Fruit fly (Drosophila melanogaster) whole organism, prepupa: Measurements from ENCODE around the gene spen.

Experiments used
- CG10631 ChIP-seq: fragments of 200-800 bp; sonication (Bioruptor generic); optimal IDR thresholded peaks from 2 replicates; lab custom pipeline; 2016; ENCODE audit warnings: missing biosample characterization, missing genetic modification characterization
- CG11902 ChIP-seq: fragments of 200-800 bp; sonication (Bioruptor generic); optimal IDR thresholded peaks from 3 replicates; lab custom pipeline; 2016; ENCODE audit warnings: missing biosample characterization, missing genetic modification characterization
- CG16779 ChIP-seq: fragments of 200-800 bp; sonication (Bioruptor generic); optimal IDR thresholded peaks from 3 replicates; lab custom pipeline; 2017; ENCODE audit warnings: missing biosample characterization, mild to moderate bottlenecking, missing genetic modification characterization
- CG34406 ChIP-seq: fragments of 200-800 bp; sonication (Bioruptor generic); optimal IDR thresholded peaks from 3 replicates; lab custom pipeline; 2016; ENCODE audit warnings: missing biosample characterization, missing genetic modification characterization
- CG3919 ChIP-seq: fragments of 200-800 bp; sonication (Bioruptor generic); optimal IDR thresholded peaks from 3 replicates; lab custom pipeline; 2016; ENCODE audit warnings: missing biosample characterization, missing genetic modification characterization
- CG4318 ChIP-seq: fragments of 200-800 bp; sonication (Bioruptor generic); optimal IDR thresholded peaks from 3 replicates; lab custom pipeline; 2017; ENCODE audit warnings: missing biosample characterization, mild to moderate bottlenecking, missing genetic modification characterization
- CG6163 ChIP-seq: fragments of 200-800 bp; sonication (Bioruptor generic); IDR thresholded peaks from 3 replicates; pipeline ENCODE4 v1.3.6; 2022; ENCODE audit warnings: missing biosample characterization, missing genetic modification characterization
- CG6808 ChIP-seq: fragments of 200-800 bp; sonication (Bioruptor generic); optimal IDR thresholded peaks from 3 replicates; lab custom pipeline; 2017; ENCODE audit warnings: missing biosample characterization, missing genetic modification characterization, mild to moderate bottlenecking, moderate library complexity, missing genetic modification reagents
- CG6854 ChIP-seq: fragments of 200-800 bp; sonication (Bioruptor generic); optimal IDR thresholded peaks from 2 replicates; lab custom pipeline; 2017; ENCODE audit warnings: missing biosample characterization, mild to moderate bottlenecking, missing genetic modification characterization
- CG8319 ChIP-seq: fragments of 200-800 bp; sonication (Bioruptor generic); optimal IDR thresholded peaks from 3 replicates; lab custom pipeline; 2016; ENCODE audit warnings: missing biosample characterization, missing genetic modification characterization
- CG8632 ChIP-seq: fragments of 200-800 bp; sonication (Bioruptor generic); optimal IDR thresholded peaks from 3 replicates; lab custom pipeline; 2016; ENCODE audit warnings: missing biosample characterization, missing genetic modification characterization
- Eip78C ChIP-seq: fragments of 200-800 bp; sonication (Bioruptor generic); peaks from one replicate; lab custom pipeline; 2016; ENCODE audit warnings: missing biosample characterization, missing genetic modification characterization
- Eip93F ChIP-seq: fragments of 200-800 bp; sonication (Bioruptor generic); optimal IDR thresholded peaks from 2 replicates; lab custom pipeline; 2016; ENCODE audit warnings: missing biosample characterization, mild to moderate bottlenecking, missing genetic modification characterization
- Gug ChIP-seq: fragments of 200-800 bp; sonication (Bioruptor generic); IDR thresholded peaks from 2 replicates; pipeline ENCODE4 v1.3.6; 2022; ENCODE audit warnings: missing biosample characterization, missing genetic modification characterization
- Hr39 ChIP-seq: fragments of 200-800 bp; sonication (Bioruptor generic); optimal IDR thresholded peaks from 2 replicates; lab custom pipeline; 2016; ENCODE audit warnings: missing biosample characterization, missing genetic modification characterization
- Hr4 ChIP-seq: fragments of 200-800 bp; sonication (Bioruptor generic); optimal IDR thresholded peaks from 3 replicates; lab custom pipeline; 2016; ENCODE audit warnings: missing biosample characterization, missing genetic modification characterization
- Lpt ChIP-seq: fragments of 200-800 bp; sonication (Bioruptor generic); optimal IDR thresholded peaks from 3 replicates; lab custom pipeline; 2016; ENCODE audit warnings: missing biosample characterization, missing genetic modification characterization
- Met ChIP-seq: fragments of 200-800 bp; sonication (Bioruptor generic); optimal IDR thresholded peaks from 3 replicates; lab custom pipeline; 2016; ENCODE audit warnings: missing biosample characterization, missing genetic modification characterization
- OdsH ChIP-seq: fragments of 200-800 bp; sonication (Bioruptor generic); optimal IDR thresholded peaks from 3 replicates; lab custom pipeline; 2016; ENCODE audit warnings: missing biosample characterization, missing genetic modification characterization
- Smox ChIP-seq: fragments of 200-800 bp; sonication (Bioruptor generic); optimal IDR thresholded peaks from 3 replicates; lab custom pipeline; 2016; ENCODE audit warnings: missing biosample characterization, missing genetic modification characterization
- Sox14 ChIP-seq: fragments of 200-800 bp; sonication (Bioruptor generic); optimal IDR thresholded peaks from 3 replicates; lab custom pipeline; 2016; ENCODE audit warnings: missing biosample characterization, missing genetic modification characterization
- Sox15 ChIP-seq: fragments of 200-800 bp; sonication (Bioruptor generic); optimal IDR thresholded peaks from 3 replicates; lab custom pipeline; 2016; ENCODE audit warnings: missing biosample characterization, missing genetic modification characterization
- achi ChIP-seq: fragments of 200-800 bp; sonication (Bioruptor generic); optimal IDR thresholded peaks from 3 replicates; lab custom pipeline; 2016; ENCODE audit warnings: missing biosample characterization, missing genetic modification characterization
- acj6 ChIP-seq: fragments of 200-800 bp; sonication (Bioruptor generic); optimal IDR thresholded peaks from 3 replicates; lab custom pipeline; 2016; ENCODE audit warnings: missing biosample characterization, missing genetic modification characterization
- dsx ChIP-seq: fragments of 200-800 bp; optimal IDR thresholded peaks from 3 replicates; lab custom pipeline; 2019; ENCODE audit warnings: missing biosample characterization, mild to moderate bottlenecking, missing genetic modification characterization, moderate library complexity; ENCODE audit not compliant: poor library complexity, severe bottlenecking
- fd59A ChIP-seq: fragments of 200-800 bp; sonication (Bioruptor generic); optimal IDR thresholded peaks from 2 replicates; lab custom pipeline; 2017; ENCODE audit warnings: missing biosample characterization, mild to moderate bottlenecking, missing genetic modification characterization, missing genetic modification reagents
- fkh ChIP-seq: fragments of 200-800 bp; sonication (Bioruptor generic); optimal IDR thresholded peaks from 3 replicates; lab custom pipeline; 2017; ENCODE audit warnings: missing biosample characterization, mild to moderate bottlenecking, missing genetic modification characterization, moderate library complexity
- net ChIP-seq: fragments of 200-800 bp; sonication (Bioruptor generic); optimal IDR thresholded peaks from 3 replicates; lab custom pipeline; 2016; ENCODE audit warnings: missing biosample characterization, missing genetic modification characterization
- spab ChIP-seq: fragments of 200-800 bp; sonication (Bioruptor generic); optimal IDR thresholded peaks from 2 replicates; lab custom pipeline; 2017; ENCODE audit warnings: missing biosample characterization, mild to moderate bottlenecking, missing genetic modification characterization, missing genetic modification reagents
- ss ChIP-seq, 2 experiments: fragments of 200-800 bp; sonication (Bioruptor generic); optimal IDR thresholded peaks; 2 replicates in 1 of 2; 3 replicates in 1 of 2; lab custom pipeline; 2017 to 2018; ENCODE audit warnings: mild to moderate bottlenecking in 2 of 2, missing biosample characterization in 2 of 2, missing genetic modification characterization in 2 of 2, moderate library complexity in 1 of 2
- svp ChIP-seq: fragments of 200-800 bp; sonication (Bioruptor generic); peaks from one replicate; lab custom pipeline; 2016; ENCODE audit warnings: missing biosample characterization, missing genetic modification characterization
- topi ChIP-seq: fragments of 200-800 bp; sonication (Bioruptor generic); optimal IDR thresholded peaks from 3 replicates; lab custom pipeline; 2016; ENCODE audit warnings: missing biosample characterization, missing genetic modification characterization
- vri ChIP-seq: fragments of 200-800 bp; sonication (Bioruptor generic); optimal IDR thresholded peaks from 3 replicates; lab custom pipeline; 2016; ENCODE audit warnings: missing biosample characterization, mild to moderate bottlenecking, missing genetic modification characterization

Gene spen

DNA sequence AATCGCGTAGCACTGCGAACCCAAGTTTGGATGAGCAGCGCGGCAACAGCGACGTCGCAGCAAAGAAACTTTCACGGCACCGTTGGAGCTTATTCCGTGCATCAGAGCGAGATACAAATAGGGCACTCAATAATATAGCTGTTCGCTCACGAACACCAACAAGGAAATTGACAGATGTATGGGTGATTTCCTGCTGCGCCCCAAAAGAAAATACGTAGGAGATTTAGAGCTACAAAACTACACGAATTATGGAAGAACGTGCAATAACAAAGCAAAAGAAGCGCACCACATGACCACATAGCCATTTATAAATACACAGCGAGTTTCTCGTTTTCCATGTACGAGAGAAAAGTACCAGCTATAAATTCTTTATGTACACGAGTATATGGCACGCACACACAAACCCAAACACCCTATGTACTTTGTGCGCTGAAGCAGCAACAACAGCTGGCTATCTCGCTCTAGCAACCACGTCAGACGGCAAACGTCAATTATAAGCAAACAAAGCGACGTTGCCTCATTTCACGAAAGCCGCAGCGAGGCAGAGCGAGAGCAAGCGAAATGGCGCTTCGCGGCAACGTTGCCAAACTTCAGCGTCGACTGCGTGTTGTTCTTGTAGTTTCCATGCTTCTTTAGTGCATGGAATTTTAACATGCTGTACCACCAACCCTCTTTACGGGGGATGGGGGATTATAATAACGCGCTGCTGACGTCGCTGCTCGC lies 2.8 kb downstream of the spen start (continued):
- no peak for TF ChIP-seq Lpt (GFP tag; lab: Kevin White, UChicago)
- TF ChIP-seq net (GFP tag; lab: Kevin White, UChicago): peak; percentile 52
- no peak for TF ChIP-seq CG8632 (GFP tag; lab: Kevin White, UChicago)
- TF ChIP-seq Hr39 (GFP tag; lab: Kevin White, UChicago): no peak
- no peak for TF ChIP-seq Met (GFP tag; lab: Kevin White, UChicago)
- peak; percentile 29 for TF ChIP-seq Smox (GFP tag; lab: Kevin White, UChicago)
- TF ChIP-seq spab (GFP tag; lab: Kevin White, UChicago): no peak
- TF ChIP-seq acj6 (GFP tag; lab: Kevin White, UChicago): no peak
- no peak for TF ChIP-seq fd59A
- peak; percentile 41 for TF ChIP-seq CG6808 (GFP tag; lab: Kevin White, UChicago)
- peak; percentile 46 for TF ChIP-seq CG16779
- TF ChIP-seq CG8319 (GFP tag; lab: Kevin White, UChicago): no peak
- TF ChIP-seq Hr4: no peak
- peak; percentile 62 for TF ChIP-seq CG6854 (GFP tag; lab: Kevin White, UChicago)
- no peak for TF ChIP-seq CG11902 (GFP tag; lab: Kevin White, UChicago)
- no peak for TF ChIP-seq Eip78C
- TF ChIP-seq topi: peak; percentile 12
- no peak for TF ChIP-seq CG6163 (GFP tag; lab: Robert Waterston, UW)
- peak; percentile 90 for TF ChIP-seq Eip93F
- TF ChIP-seq achi (GFP tag; lab: Kevin White, UChicago): peak; percentile 13
- TF ChIP-seq Sox14: peak; percentile 35
- no peak for TF ChIP-seq CG34406 (GFP tag; lab: Kevin White, UChicago)
- TF ChIP-seq Gug (GFP tag; lab: Robert Waterston, UW): no peak

DNA sequence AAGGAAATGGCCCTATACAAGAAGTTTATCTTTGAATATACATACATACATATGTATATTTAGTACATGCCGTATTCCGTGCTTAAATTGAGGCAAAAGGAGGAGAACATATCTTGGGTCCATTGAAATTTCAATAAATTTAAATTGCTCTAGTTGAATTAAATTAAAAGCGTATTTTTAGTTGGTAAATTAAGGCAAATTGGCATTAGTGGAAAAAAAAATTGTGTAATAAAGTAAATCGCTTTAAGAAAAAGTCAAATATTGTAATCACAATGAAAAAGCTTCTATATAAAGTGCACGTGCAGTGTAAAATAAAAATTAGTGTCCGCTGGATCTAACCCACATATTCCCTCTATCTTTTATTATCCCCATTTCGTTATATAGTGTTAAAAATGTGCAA lies 3.4 kb downstream of the spen start:
- TF ChIP-seq CG10631 (GFP tag; lab: Kevin White, UChicago) (peak; percentile 25), ss (GFP tag; optimal IDR thresholded peaks at IDR 0.05; lab: Kevin White, UChicago) (no peak), Eip78C (peak; percentile 56)

DNA sequence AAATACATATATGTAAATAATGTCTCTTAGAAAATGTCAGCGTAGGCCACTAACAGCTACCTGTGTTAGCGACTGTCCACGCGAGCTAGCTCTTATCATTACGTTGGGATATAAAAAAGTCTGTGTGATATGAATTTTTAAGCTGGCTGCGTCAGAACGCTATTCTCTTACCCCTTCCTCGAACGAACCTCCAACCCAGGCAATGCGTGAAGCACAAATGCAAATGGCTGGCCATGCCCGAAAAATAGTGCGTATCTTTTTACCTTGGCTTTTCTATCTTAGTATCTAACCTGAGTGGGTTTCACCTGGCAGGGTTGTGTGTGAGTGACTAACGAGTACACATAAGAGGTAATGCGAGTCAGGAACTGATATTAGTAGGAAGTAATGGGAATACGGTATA lies 4.4 kb downstream of the spen start:
- TF ChIP-seq fkh (GFP tag; lab: Kevin White, UChicago): peak; percentile 24
- TF ChIP-seq OdsH (GFP tag; lab: Kevin White, UChicago): no peak
- TF ChIP-seq, all 60 proteins: peak for 1

DNA sequence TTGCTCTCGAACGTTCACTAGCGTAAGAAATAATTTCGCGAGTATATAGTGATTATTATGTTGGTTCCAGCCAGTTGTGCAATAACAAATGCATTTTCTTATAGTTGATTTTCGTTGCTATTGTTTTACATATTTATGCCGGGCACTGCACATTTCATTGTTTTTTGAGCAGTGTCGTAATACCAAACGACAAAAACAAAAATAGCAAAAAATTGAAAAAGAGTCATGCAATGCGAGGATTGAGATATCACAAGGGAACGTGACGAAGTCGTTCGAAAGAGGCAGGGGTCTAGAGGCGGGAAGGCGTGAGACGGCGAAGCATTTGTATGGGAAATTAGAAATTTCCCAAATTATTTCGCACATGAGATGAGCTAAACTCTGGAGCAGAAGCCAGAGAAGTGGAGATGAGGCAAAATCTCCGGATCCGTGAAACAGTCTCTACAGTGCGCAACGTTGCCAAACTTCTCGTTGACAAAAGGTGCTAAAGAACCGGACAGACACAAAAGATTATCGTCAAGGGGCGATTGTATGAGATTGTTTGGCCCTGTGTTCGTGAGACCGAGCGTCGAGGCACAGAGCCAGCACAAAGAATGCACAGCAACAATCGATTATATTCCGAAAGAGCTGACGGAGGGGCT lies 6.5 kb downstream of the spen start:
- TF ChIP-seq Sox15 (GFP tag; lab: Kevin White, UChicago): no peak
- no peak for TF ChIP-seq Hr4
- no peak for TF ChIP-seq dsx (GFP tag; lab: Kevin White, UChicago)
- TF ChIP-seq CG10631 (GFP tag; lab: Kevin White, UChicago): no peak
- TF ChIP-seq Met (GFP tag; lab: Kevin White, UChicago): peak; percentile 12
- TF ChIP-seq CG3919: no peak
- no peak for TF ChIP-seq OdsH (GFP tag; lab: Kevin White, UChicago)
- TF ChIP-seq Sox14: peak; percentile 44
- TF ChIP-seq fd59A: no peak
- peak; percentile 47 for TF ChIP-seq vri (GFP tag; lab: Kevin White, UChicago)
- TF ChIP-seq CG4318 (GFP tag; lab: Kevin White, UChicago): no peak
- peak; percentile 16 for TF ChIP-seq CG6854 (GFP tag; lab: Kevin White, UChicago)
- TF ChIP-seq svp (GFP tag; lab: Kevin White, UChicago): peak; percentile 86
- TF ChIP-seq, all 60 proteins: peak for 5
